Fruit fly (Drosophila melanogaster) whole organism, pupa: Measurements from ENCODE around the gene CG9427.

Experiments
- CG13204 ChIP-seq: fragments of 200-800 bp; sonication (Bioruptor generic); optimal IDR thresholded peaks from 2 replicates; lab custom pipeline; 2018; ENCODE audit warnings: missing biosample characterization, mild to moderate bottlenecking, missing genetic modification characterization, moderate library complexity
- CG15710 ChIP-seq: fragments of 200-800 bp; sonication (Bioruptor generic); optimal IDR thresholded peaks from 2 replicates; lab custom pipeline; 2018; ENCODE audit warnings: missing biosample characterization, mild to moderate bottlenecking, missing genetic modification characterization, moderate library complexity
- CG17806 ChIP-seq: fragments of 200-800 bp; sonication (Bioruptor generic); optimal IDR thresholded peaks from 2 replicates; lab custom pipeline; 2018; ENCODE audit warnings: missing biosample characterization, mild to moderate bottlenecking, missing genetic modification characterization, moderate library complexity
- CG32121 ChIP-seq: fragments of 200-800 bp; sonication (Bioruptor generic); IDR thresholded peaks from 2 replicates; pipeline ENCODE4 v1.3.6; 2022; ENCODE audit warnings: missing biosample characterization, missing genetic modification characterization
- CG34367 ChIP-seq: fragments of 200-800 bp; sonication (Bioruptor generic); optimal IDR thresholded peaks from 2 replicates; lab custom pipeline; 2018; ENCODE audit warnings: missing biosample characterization, mild to moderate bottlenecking, missing genetic modification characterization
- CG8159 ChIP-seq: fragments of 200-800 bp; sonication (Bioruptor generic); optimal IDR thresholded peaks from 3 replicates; lab custom pipeline; 2018; ENCODE audit warnings: missing biosample characterization, mild to moderate bottlenecking, missing genetic modification characterization, moderate library complexity
- CG8301 ChIP-seq: fragments of 200-800 bp; sonication (Bioruptor generic); optimal IDR thresholded peaks from 2 replicates; lab custom pipeline; 2018; ENCODE audit warnings: missing biosample characterization, mild to moderate bottlenecking, missing genetic modification characterization
- CG9948 ChIP-seq: fragments of 200-800 bp; sonication (Bioruptor generic); optimal IDR thresholded peaks from 2 replicates; lab custom pipeline; 2018; ENCODE audit warnings: missing biosample characterization, mild to moderate bottlenecking, missing genetic modification characterization, moderate library complexity
- D1 ChIP-seq: fragments of 200-800 bp; sonication (Bioruptor generic); optimal IDR thresholded peaks from 2 replicates; lab custom pipeline; 2018; ENCODE audit warnings: missing biosample characterization, mild to moderate bottlenecking, missing genetic modification characterization, moderate library complexity
- Pif1A ChIP-seq: fragments of 200-800 bp; sonication (Bioruptor generic); optimal IDR thresholded peaks from 3 replicates; lab custom pipeline; 2016; ENCODE audit warnings: missing biosample characterization, missing genetic modification characterization
- Pif1B ChIP-seq: fragments of 200-800 bp; sonication (Bioruptor generic); optimal IDR thresholded peaks from 3 replicates; lab custom pipeline; 2016; ENCODE audit warnings: missing biosample characterization, missing genetic modification characterization
- Snoo ChIP-seq: fragments of 200-800 bp; sonication (Bioruptor generic); optimal IDR thresholded peaks from 3 replicates; lab custom pipeline; 2017; ENCODE audit warnings: missing biosample characterization, mild to moderate bottlenecking, missing genetic modification characterization, inconsistent platforms
- gl ChIP-seq: fragments of 200-800 bp; sonication (Bioruptor generic); optimal IDR thresholded peaks from 2 replicates; lab custom pipeline; 2018; ENCODE audit warnings: missing biosample characterization, mild to moderate bottlenecking, missing genetic modification characterization
- rn ChIP-seq: fragments of 200-800 bp; sonication (Bioruptor generic); IDR thresholded peaks from 2 replicates; pipeline ENCODE4 v1.3.6; 2022; ENCODE audit warnings: missing biosample characterization, missing genetic modification characterization

- TF ChIP-seq CG8159 (tag; lab: Kevin White, UChicago) = no peak
- peak; percentile 35 for TF ChIP-seq CG34367
- no peak for TF ChIP-seq CG8301 (tag; lab: Kevin White, UChicago)
- no peak for TF ChIP-seq CG17806 (tag; lab: Kevin White, UChicago)
- TF ChIP-seq Pif1B = no peak
- TF ChIP-seq Pif1A = no peak
- peak; percentile 8 for TF ChIP-seq CG15710 (tag; lab: Kevin White, UChicago)
- TF ChIP-seq gl = peak; percentile 27
- peak; percentile 30 for TF ChIP-seq Snoo
- TF ChIP-seq CG32121 = no peak
- TF ChIP-seq D1 (tag; lab: Kevin White, UChicago) = no peak
- TF ChIP-seq CG13204 (GFP tag; lab: Kevin White, UChicago) = no peak
- TF ChIP-seq rn (GFP tag; lab: Robert Waterston, UW) = no peak
- no peak for TF ChIP-seq CG9948 (tag; lab: Kevin White, UChicago)
Measured at dm6 chr3R:9630633-9631095, 3.9 kb upstream of the CG9427 start, which contains the start of gene Calr.
